Fruit fly (Drosophila melanogaster) whole organism, embryonic: ENCODE measurements around the gene Cnb.

Experiments
- CG10979 ChIP-seq: fragments of 200-800 bp; sonication (Bioruptor generic); optimal IDR thresholded peaks from 2 replicates; lab custom pipeline; 2018; ENCODE audit warnings: missing biosample characterization, mild to moderate bottlenecking, missing genetic modification characterization, moderate library complexity
- CG12659 ChIP-seq: fragments of 200-800 bp; sonication (Bioruptor generic); optimal IDR thresholded peaks from 3 replicates; lab custom pipeline; 2017; ENCODE audit warnings: mild to moderate bottlenecking, missing biosample characterization, missing genetic modification reagents, missing genetic modification characterization
- CG13296 ChIP-seq: fragments of 200-800 bp; sonication (Bioruptor generic); optimal IDR thresholded peaks from 3 replicates; lab custom pipeline; 2018; ENCODE audit warnings: missing biosample characterization, mild to moderate bottlenecking, missing genetic modification characterization
- CG13424 ChIP-seq: fragments of 200-800 bp; sonication (Bioruptor generic); optimal IDR thresholded peaks from 2 replicates; lab custom pipeline; 2019; ENCODE audit warnings: missing biosample characterization, mild to moderate bottlenecking, missing genetic modification characterization, moderate library complexity
- CG14710 ChIP-seq: fragments of 200-800 bp; sonication (Bioruptor generic); optimal IDR thresholded peaks from 3 replicates; lab custom pipeline; 2019; ENCODE audit warnings: missing biosample characterization, mild to moderate bottlenecking, missing genetic modification characterization, moderate library complexity
- CG15479 ChIP-seq: fragments of 200-800 bp; sonication (Bioruptor generic); optimal IDR thresholded peaks from 3 replicates; lab custom pipeline; 2019; ENCODE audit warnings: missing biosample characterization, mild to moderate bottlenecking, missing genetic modification characterization, moderate library complexity
- CG15601 ChIP-seq: fragments of 200-800 bp; sonication (Bioruptor generic); optimal IDR thresholded peaks from 3 replicates; lab custom pipeline; 2019; ENCODE audit warnings: missing biosample characterization, mild to moderate bottlenecking, missing genetic modification characterization, moderate library complexity
- CG16813 ChIP-seq: fragments of 200-800 bp; sonication (Bioruptor generic); IDR thresholded peaks from 3 replicates; pipeline ENCODE4 v1.3.6; 2022; ENCODE audit warnings: missing biosample characterization, missing genetic modification characterization; ENCODE audit not compliant: partially characterized antibody
- CG16863 ChIP-seq: fragments of 200-800 bp; sonication (Bioruptor generic); optimal IDR thresholded peaks from 3 replicates; lab custom pipeline; 2016; ENCODE audit warnings: missing biosample characterization, missing genetic modification characterization
- CG2202 ChIP-seq: fragments of 200-800 bp; sonication (Bioruptor generic); optimal IDR thresholded peaks from 2 replicates; lab custom pipeline; 2018; ENCODE audit warnings: missing biosample characterization, mild to moderate bottlenecking, missing genetic modification characterization
- CG31388 ChIP-seq: fragments of 200-800 bp; sonication (Bioruptor generic); optimal IDR thresholded peaks from 2 replicates; lab custom pipeline; 2016; ENCODE audit warnings: missing biosample characterization, missing genetic modification characterization
- CG4328 ChIP-seq: fragments of 200-800 bp; sonication (Bioruptor generic); optimal IDR thresholded peaks from 3 replicates; lab custom pipeline; 2017; ENCODE audit warnings: missing biosample characterization, missing genetic modification reagents, missing genetic modification characterization
- CG4360 ChIP-seq: fragments of 200-800 bp; sonication (Bioruptor generic); IDR thresholded peaks from 2 replicates; pipeline ENCODE4 v1.3.6; 2022; ENCODE audit warnings: missing biosample characterization, missing genetic modification characterization
- CG4617 ChIP-seq: fragments of 200-800 bp; sonication (Bioruptor generic); optimal IDR thresholded peaks from 3 replicates; lab custom pipeline; 2016; ENCODE audit warnings: missing biosample characterization, missing genetic modification characterization, borderline replicate concordance
- CG4820 ChIP-seq: fragments of 200-800 bp; sonication (Bioruptor generic); optimal IDR thresholded peaks from 3 replicates; lab custom pipeline; 2016; ENCODE audit warnings: missing biosample characterization, missing genetic modification characterization
- CG4854 ChIP-seq: fragments of 200-800 bp; sonication (Bioruptor generic); optimal IDR thresholded peaks from 2 replicates; lab custom pipeline; 2016; ENCODE audit warnings: missing biosample characterization, missing genetic modification characterization, inconsistent platforms
- CG8765 ChIP-seq: fragments of 200-800 bp; sonication (Bioruptor generic); IDR thresholded peaks from 2 replicates; pipeline ENCODE4 v1.3.6; 2022; ENCODE audit warnings: missing biosample characterization, missing genetic modification characterization
- CG9727 ChIP-seq: fragments of 200-800 bp; sonication (Bioruptor generic); optimal IDR thresholded peaks from 3 replicates; lab custom pipeline; 2017; ENCODE audit warnings: missing biosample characterization, mild to moderate bottlenecking, missing genetic modification characterization
- Dll ChIP-seq: fragments of 200-800 bp; sonication (Bioruptor generic); IDR thresholded peaks from 4 replicates; pipeline ENCODE4 v1.3.6; 2022; ENCODE audit warnings: missing biosample characterization, missing genetic modification characterization; ENCODE audit not compliant: partially characterized antibody
- Doc3 ChIP-seq: fragments of 200-800 bp; sonication (Bioruptor generic); IDR thresholded peaks from 3 replicates; pipeline ENCODE4 v1.3.6; 2022; ENCODE audit warnings: missing biosample characterization, missing genetic modification characterization; ENCODE audit not compliant: partially characterized antibody
- ERR ChIP-seq: fragments of 200-800 bp; sonication (Bioruptor generic); optimal IDR thresholded peaks from 2 replicates; lab custom pipeline; 2016; ENCODE audit warnings: missing biosample characterization, missing genetic modification characterization
- Ets65A ChIP-seq: fragments of 200-800 bp; sonication (Bioruptor generic); peaks from one replicate; lab custom pipeline; 2016; ENCODE audit warnings: missing biosample characterization, missing genetic modification characterization
- Fer3 ChIP-seq: fragments of 200-800 bp; sonication (Bioruptor generic); optimal IDR thresholded peaks from 2 replicates; lab custom pipeline; 2018; ENCODE audit warnings: missing biosample characterization, mild to moderate bottlenecking, missing genetic modification characterization, moderate library complexity
- HLH3B ChIP-seq: fragments of 200-800 bp; sonication (Bioruptor generic); IDR thresholded peaks from 2 replicates; pipeline ENCODE4 v1.3.6; 2022; ENCODE audit warnings: missing biosample characterization, missing genetic modification characterization
- Hr3 ChIP-seq: fragments of 200-800 bp; sonication (Bioruptor generic); optimal IDR thresholded peaks from 3 replicates; lab custom pipeline; 2016; ENCODE audit warnings: missing biosample characterization, missing genetic modification characterization
- Lpt ChIP-seq: fragments of >200 bp; optimal IDR thresholded peaks from 2 replicates; lab custom pipeline; 2018; ENCODE audit warnings: missing biosample characterization, missing genetic modification characterization
- Med ChIP-seq: fragments of 200-800 bp; sonication (Bioruptor generic); peaks from one replicate; lab custom pipeline; 2016; ENCODE audit warnings: missing biosample characterization, missing genetic modification characterization, mild to moderate bottlenecking, inconsistent platforms, moderate library complexity
- NC2β ChIP-seq: fragments of 200-800 bp; sonication (Bioruptor generic); optimal IDR thresholded peaks from 2 replicates; lab custom pipeline; 2016; ENCODE audit warnings: missing biosample characterization, missing genetic modification characterization
- Pdp1 ChIP-seq, 2 experiments: fragments of 200-800 bp; sonication (Bioruptor generic); optimal IDR thresholded peaks; 3 replicates each; lab custom pipeline; 2016; ENCODE audit warnings: missing biosample characterization in 2 of 2, missing genetic modification characterization in 2 of 2, mild to moderate bottlenecking in 1 of 2, moderate library complexity in 1 of 2
- Vsx1 ChIP-seq: fragments of 200-800 bp; sonication (Bioruptor generic); optimal IDR thresholded peaks from 2 replicates; lab custom pipeline; 2017; ENCODE audit warnings: missing biosample characterization, mild to moderate bottlenecking, missing genetic modification characterization, missing genetic modification reagents
- cg ChIP-seq: fragments of 200-800 bp; sonication (Bioruptor generic); optimal IDR thresholded peaks from 3 replicates; lab custom pipeline; 2019; ENCODE audit warnings: missing biosample characterization, mild to moderate bottlenecking, missing genetic modification characterization, moderate library complexity
- crc ChIP-seq: fragments of 200-800 bp; sonication (Bioruptor generic); optimal IDR thresholded peaks from 2 replicates; lab custom pipeline; 2016; ENCODE audit warnings: missing biosample characterization, missing genetic modification characterization
- crp ChIP-seq, 2 experiments: fragments of 200-800 bp; sonication (Bioruptor generic); optimal IDR thresholded peaks; 2 replicates in 1 of 2; 3 replicates in 1 of 2; lab custom pipeline; 2017; ENCODE audit warnings: missing biosample characterization in 2 of 2, missing genetic modification characterization in 2 of 2, mild to moderate bottlenecking in 1 of 2, moderate library complexity in 1 of 2
- dpn ChIP-seq, 2 experiments: fragments of 200-800 bp; sonication (Bioruptor generic); optimal IDR thresholded peaks; 3 replicates each; lab custom pipeline; 2016; ENCODE audit warnings: missing biosample characterization in 2 of 2, missing genetic modification characterization in 2 of 2
- fu2 ChIP-seq: fragments of 200-800 bp; sonication (Bioruptor generic); optimal IDR thresholded peaks from 2 replicates; lab custom pipeline; 2016; ENCODE audit warnings: missing biosample characterization, missing genetic modification characterization
- gem ChIP-seq: fragments of 200-800 bp; sonication (Bioruptor generic); optimal IDR thresholded peaks from 2 replicates; lab custom pipeline; 2019; ENCODE audit warnings: missing biosample characterization, mild to moderate bottlenecking, missing genetic modification characterization, moderate library complexity
- lab ChIP-seq: fragments of 200-800 bp; sonication (Bioruptor generic); optimal IDR thresholded peaks from 3 replicates; lab custom pipeline; 2017; ENCODE audit warnings: missing biosample characterization, missing genetic modification characterization, mild to moderate bottlenecking, moderate library complexity, missing genetic modification reagents
- maf-S ChIP-seq: fragments of 200-800 bp; sonication (Bioruptor generic); optimal IDR thresholded peaks from 2 replicates; lab custom pipeline; 2016; ENCODE audit warnings: missing biosample characterization, missing genetic modification characterization
- mam ChIP-seq: fragments of 200-800 bp; sonication (Bioruptor generic); optimal IDR thresholded peaks from 3 replicates; lab custom pipeline; 2016; ENCODE audit warnings: missing biosample characterization, missing genetic modification characterization
- nom ChIP-seq: fragments of 200-800 bp; sonication (Bioruptor generic); optimal IDR thresholded peaks from 2 replicates; lab custom pipeline; 2017; ENCODE audit warnings: missing biosample characterization, missing genetic modification characterization, mild to moderate bottlenecking, moderate library complexity, missing genetic modification reagents
- phol ChIP-seq: fragments of 200-800 bp; sonication (Bioruptor generic); optimal IDR thresholded peaks from 3 replicates; lab custom pipeline; 2018; ENCODE audit warnings: missing biosample characterization, mild to moderate bottlenecking, missing genetic modification characterization, moderate library complexity
- row ChIP-seq: fragments of 200-800 bp; sonication (Bioruptor generic); IDR thresholded peaks from 3 replicates; pipeline ENCODE4 v1.3.6; 2022; ENCODE audit warnings: missing biosample characterization, missing genetic modification characterization
- sens-2 ChIP-seq: fragments of 200-800 bp; sonication (Bioruptor generic); IDR thresholded peaks from 2 replicates; pipeline ENCODE4 v1.3.6; 2022; ENCODE audit warnings: missing biosample characterization, missing genetic modification characterization
- slou ChIP-seq: fragments of 200-800 bp; sonication (Bioruptor generic); optimal IDR thresholded peaks from 3 replicates; lab custom pipeline; 2016; ENCODE audit warnings: missing biosample characterization, missing genetic modification characterization
- tgo ChIP-seq: fragments of 200-800 bp; sonication (Bioruptor generic); IDR thresholded peaks from 3 replicates; pipeline ENCODE4 v1.3.6; 2022; ENCODE audit warnings: missing biosample characterization, missing genetic modification characterization
- tll ChIP-seq, 2 experiments: fragments of 200-800 bp in 1 of 2; fragments of >200 bp in 1 of 2; sonication (Bioruptor generic) in 1 of 2; optimal IDR thresholded peaks; 2 replicates each; lab custom pipeline; 2017 to 2019; ENCODE audit warnings: missing biosample characterization in 2 of 2, missing genetic modification characterization in 2 of 2, mild to moderate bottlenecking in 1 of 2, moderate library complexity in 1 of 2
- tx ChIP-seq: fragments of 200-800 bp; sonication (Bioruptor generic); optimal IDR thresholded peaks from 2 replicates; lab custom pipeline; 2016; ENCODE audit warnings: missing biosample characterization, missing genetic modification characterization
- unc-4 ChIP-seq: fragments of 200-800 bp; sonication (Bioruptor generic); IDR thresholded peaks from 2 replicates; pipeline ENCODE4 v1.3.6; 2022; ENCODE audit warnings: missing biosample characterization, missing genetic modification characterization; ENCODE audit not compliant: partially characterized antibody
- yki ChIP-seq: fragments of >200 bp; optimal IDR thresholded peaks from 3 replicates; lab custom pipeline; 2018
- zfh1 ChIP-seq: fragments of 200-800 bp; sonication (Bioruptor generic); IDR thresholded peaks from 3 replicates; pipeline ENCODE4 v1.3.6; 2022; ENCODE audit warnings: missing biosample characterization, missing genetic modification characterization

Gene Cnb

DNA sequence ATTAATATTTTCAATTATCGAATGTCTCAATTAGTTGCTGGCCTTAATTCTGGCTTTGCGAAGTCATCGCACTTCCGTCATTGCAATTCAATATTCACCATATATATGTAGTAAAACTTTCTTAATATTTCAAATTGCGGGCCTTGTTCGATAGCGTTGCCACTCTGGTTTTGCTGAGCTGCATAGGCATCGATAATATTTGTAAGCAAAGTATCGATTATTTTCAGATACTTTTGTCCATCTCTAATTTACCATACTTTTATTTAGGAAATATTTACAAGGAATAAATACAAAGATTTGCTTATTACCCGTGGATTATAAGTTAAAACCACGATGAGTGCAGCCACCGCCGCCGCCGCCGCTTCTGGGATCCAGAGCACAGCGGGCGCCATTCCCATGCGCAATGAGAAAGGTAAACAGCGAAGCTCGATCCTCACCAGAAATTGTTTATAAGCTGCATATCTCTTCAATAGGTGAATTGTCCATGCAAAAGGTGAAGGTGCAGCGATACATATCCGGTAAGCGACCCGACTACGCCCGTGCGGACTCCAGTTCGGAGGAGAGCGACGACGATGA is 6.4 kb upstream of the Cnb start, which contains the start of gene Mfap1 (continued):
- TF ChIP-seq CG13424 (tag; lab: Kevin White, UChicago), result no peak
- TF ChIP-seq unc-4 (GFP tag; lab: Robert Waterston, UW), result peak; percentile 77
- no peak for TF ChIP-seq maf-S (GFP tag; lab: Kevin White, UChicago)
- 0 out of 2 replicates have a peak, but pooled peaks have one; percentile 20 for TF ChIP-seq HLH3B
- TF ChIP-seq ERR (GFP tag; lab: Kevin White, UChicago), result no peak
- TF ChIP-seq CG4617 (GFP tag; lab: Kevin White, UChicago), result peak; percentile 84
- TF ChIP-seq CG12659, result peak; percentile 18
- TF ChIP-seq Fer3 (tag; lab: Kevin White, UChicago), result peak; percentile 25
- TF ChIP-seq nom, result no peak
- TF ChIP-seq tll (GFP tag; optimal IDR thresholded peaks at IDR 0.05; lab: Kevin White, UChicago), result no peak
- no peak for TF ChIP-seq sens-2 (GFP tag; lab: Robert Waterston, UW)
- no peak for TF ChIP-seq tgo (GFP tag; lab: Robert Waterston, UW)
- peak; percentile 41 for TF ChIP-seq Ets65A (GFP tag; lab: Kevin White, UChicago)
- peak; percentile 10 for TF ChIP-seq CG31388
- no peak for TF ChIP-seq yki
- TF ChIP-seq Lpt (GFP tag; lab: Kevin White, UChicago), result no peak
- TF ChIP-seq row (GFP tag; lab: Robert Waterston, UW), result 0 out of 3 replicates have a peak, but pooled peaks have one; percentile 8
- TF ChIP-seq CG15601 (tag; lab: Kevin White, UChicago), result no peak
- peak; percentile 13 for TF ChIP-seq lab (GFP tag; lab: Kevin White, UChicago)
- no peak for TF ChIP-seq CG8765 (GFP tag; lab: Robert Waterston, UW)
- no peak for TF ChIP-seq CG4854 (GFP tag; lab: Kevin White, UChicago)
- TF ChIP-seq zfh1, result peak; percentile 9; the same call in 2 of the 3 replicates
- no peak for TF ChIP-seq NC2β (GFP tag; lab: Kevin White, UChicago)
- TF ChIP-seq fu2 (GFP tag; lab: Kevin White, UChicago), result no peak
- no peak for TF ChIP-seq Pdp1 (GFP tag; optimal IDR thresholded peaks at IDR 0.05; lab: Kevin White, UChicago)
- TF ChIP-seq CG2202, result no peak
- peak; percentile 73 for TF ChIP-seq CG16813 (GFP tag; lab: Robert Waterston, UW)
- peak; percentile 50 for TF ChIP-seq CG14710 (tag; lab: Kevin White, UChicago)
- TF ChIP-seq crp (GFP tag; optimal IDR thresholded peaks at IDR 0.05; lab: Kevin White, UChicago), result no peak
- TF ChIP-seq CG4328, result no peak
- TF ChIP-seq CG13296 (GFP tag; lab: Kevin White, UChicago), result no peak
- peak; percentile 30 for TF ChIP-seq phol (tag; lab: Kevin White, UChicago)
- no peak for TF ChIP-seq CG4360 (GFP tag; lab: Robert Waterston, UW)
- no peak for TF ChIP-seq crc (GFP tag; lab: Kevin White, UChicago)
- TF ChIP-seq gem (tag; lab: Kevin White, UChicago), result no peak
- no peak for TF ChIP-seq CG15479 (GFP tag; lab: Kevin White, UChicago)
- no peak for TF ChIP-seq Vsx1
- TF ChIP-seq cg (GFP tag; lab: Kevin White, UChicago), result no peak
- peak; percentile 68 for TF ChIP-seq Med (GFP tag; lab: Kevin White, UChicago)
- TF ChIP-seq CG10979 (tag; lab: Kevin White, UChicago), result no peak
- TF ChIP-seq mam (GFP tag; lab: Kevin White, UChicago), result peak; percentile 58
- TF ChIP-seq Dll (GFP tag; lab: Robert Waterston, UW), result peak; percentile 82
- TF ChIP-seq CG4820 (GFP tag; lab: Kevin White, UChicago), result peak; percentile 4
- no peak for TF ChIP-seq CG9727 (GFP tag; lab: Kevin White, UChicago)
- TF ChIP-seq dpn (GFP tag; optimal IDR thresholded peaks at IDR 0.05; lab: Kevin White, UChicago), result no peak
- no peak for TF ChIP-seq Hr3 (GFP tag; lab: Kevin White, UChicago)
- TF ChIP-seq tx (GFP tag; lab: Kevin White, UChicago), result no peak
- peak; percentile 66 for TF ChIP-seq Doc3 (GFP tag; lab: Robert Waterston, UW)
- TF ChIP-seq CG16863 (GFP tag; lab: Kevin White, UChicago), result peak; percentile 84
- TF ChIP-seq slou (GFP tag; lab: Kevin White, UChicago), result no peak
